Fruit fly (Drosophila melanogaster) whole organism, pupa: ENCODE measurements around the gene Atac3.

Source experiments
- CG10348 ChIP-seq: fragments of 200-800 bp; sonication (Bioruptor generic); IDR thresholded peaks from 2 replicates; pipeline ENCODE4 v1.3.6; 2022; ENCODE audit warnings: missing biosample characterization, missing genetic modification characterization
- CG12605 ChIP-seq: fragments of 200-800 bp; sonication (Bioruptor generic); IDR thresholded peaks from 2 replicates; pipeline ENCODE4 v1.3.6; 2022; ENCODE audit warnings: missing biosample characterization, missing genetic modification characterization
- CG13204 ChIP-seq: fragments of 200-800 bp; sonication (Bioruptor generic); optimal IDR thresholded peaks from 2 replicates; lab custom pipeline; 2018; ENCODE audit warnings: missing biosample characterization, mild to moderate bottlenecking, missing genetic modification characterization, moderate library complexity
- CG15710 ChIP-seq: fragments of 200-800 bp; sonication (Bioruptor generic); optimal IDR thresholded peaks from 2 replicates; lab custom pipeline; 2018; ENCODE audit warnings: missing biosample characterization, mild to moderate bottlenecking, missing genetic modification characterization, moderate library complexity
- CG8159 ChIP-seq: fragments of 200-800 bp; sonication (Bioruptor generic); optimal IDR thresholded peaks from 3 replicates; lab custom pipeline; 2018; ENCODE audit warnings: missing biosample characterization, mild to moderate bottlenecking, missing genetic modification characterization, moderate library complexity
- EcR ChIP-seq: fragments of 200-800 bp; sonication (Bioruptor generic); optimal IDR thresholded peaks from 3 replicates; lab custom pipeline; 2019; ENCODE audit warnings: missing biosample characterization, missing genetic modification characterization, mild to moderate bottlenecking, moderate library complexity, missing genetic modification reagents
- Pif1A ChIP-seq: fragments of 200-800 bp; sonication (Bioruptor generic); optimal IDR thresholded peaks from 3 replicates; lab custom pipeline; 2016; ENCODE audit warnings: missing biosample characterization, missing genetic modification characterization
- Snoo ChIP-seq: fragments of 200-800 bp; sonication (Bioruptor generic); optimal IDR thresholded peaks from 3 replicates; lab custom pipeline; 2017; ENCODE audit warnings: missing biosample characterization, mild to moderate bottlenecking, missing genetic modification characterization, inconsistent platforms

DNA sequence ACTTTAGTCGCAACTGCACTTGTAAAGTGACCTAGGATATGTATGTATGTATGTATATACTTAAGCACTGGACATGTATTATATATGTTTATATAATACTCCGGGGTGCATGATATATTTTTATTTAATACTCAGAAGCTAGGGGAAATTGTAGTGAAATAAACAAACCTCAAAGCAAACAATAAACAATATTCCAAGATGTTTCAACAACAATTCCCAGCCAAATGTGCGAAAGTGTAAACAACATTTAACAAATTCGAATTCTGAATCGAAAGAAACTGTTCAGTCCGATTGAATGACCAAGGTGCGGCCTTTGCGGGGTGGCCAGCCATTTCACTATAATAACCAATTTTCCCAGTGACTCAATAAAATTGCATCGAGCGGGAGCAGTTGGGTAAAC lies 12.3 kb upstream of the Atac3 start:
- no peak for TF ChIP-seq Snoo (tag; lab: Kevin White, UChicago)
- TF ChIP-seq CG15710 (tag; lab: Kevin White, UChicago) = no peak
- no peak for TF ChIP-seq CG13204
- TF ChIP-seq Pif1A (GFP tag; lab: Kevin White, UChicago) = no peak
- no peak for TF ChIP-seq CG8159 (tag; lab: Kevin White, UChicago)
- no peak for TF ChIP-seq CG12605 (GFP tag; lab: Robert Waterston, UW)
- TF ChIP-seq CG10348 (GFP tag; lab: Robert Waterston, UW) = no peak
- TF ChIP-seq EcR = no peak
